Worm (Caenorhabditis elegans) whole organism, young adult: ENCODE data around the gene str-169.
A peak's percentile ranks its signal among the peaks of the same experiment; 100 is the strongest.
"Not testable (repeated sequence)": the region's sequence is repeated elsewhere in the genome, so short reads cannot be mapped to it uniquely, and the experiment has no call there.

Source experiments
- B0261.1 ChIP-seq: sonication (generic microtip); optimal IDR thresholded peaks from 2 replicates; lab custom pipeline; 2016; ENCODE audit warnings: mild to moderate bottlenecking, missing genetic modification characterization, moderate library complexity, missing compliant biosample characterization
- F22D6.2 ChIP-seq: sonication (generic microtip); optimal IDR thresholded peaks from 2 replicates; lab custom pipeline; 2016; ENCODE audit warnings: mild to moderate bottlenecking, missing genetic modification characterization, missing compliant biosample characterization
- F23B12.7 ChIP-seq: sonication (generic microtip); optimal IDR thresholded peaks from 2 replicates; lab custom pipeline; 2017; ENCODE audit warnings: missing genetic modification characterization, mild to moderate bottlenecking, missing compliant biosample characterization, antibody characterized with exemption, moderate library complexity; ENCODE audit not compliant: insufficient read depth
- F39B2.1 ChIP-seq: fragments of 200-800 bp; sonication (Bioruptor generic); IDR thresholded peaks from 2 replicates; pipeline ENCODE4 v1.3.6; 2022; ENCODE audit warnings: missing genetic modification reagents, missing genetic modification characterization, missing compliant biosample characterization
- F57C9.4 ChIP-seq: sonication (generic microtip); optimal IDR thresholded peaks from 2 replicates; lab custom pipeline; 2017; ENCODE audit warnings: mild to moderate bottlenecking, missing genetic modification characterization, missing compliant biosample characterization
- K12H6.12 ChIP-seq: fragments of 200-800 bp; sonication (Bioruptor generic); optimal IDR thresholded peaks from 2 replicates; lab custom pipeline; 2018; ENCODE audit warnings: mild to moderate bottlenecking, missing genetic modification characterization, missing compliant biosample characterization
- T07F8.4 ChIP-seq: sonication (generic microtip); optimal IDR thresholded peaks from 2 replicates; lab custom pipeline; 2016; ENCODE audit warnings: mild to moderate bottlenecking, missing genetic modification characterization, moderate library complexity, missing compliant biosample characterization
- Y53G8AR.9 ChIP-seq: fragments of 200-800 bp; sonication (Bioruptor generic); conservative IDR thresholded peaks from 2 replicates; pipeline ENCODE4 v1.3.6; 2022; ENCODE audit warnings: missing genetic modification reagents, missing genetic modification characterization, missing compliant biosample characterization
- Y79H2A.3 ChIP-seq: fragments of 200-800 bp; sonication (Bioruptor generic); conservative IDR thresholded peaks from 2 replicates; pipeline ENCODE4 v1.3.6; 2022; ENCODE audit warnings: missing genetic modification reagents, missing genetic modification characterization, missing compliant biosample characterization
- ama-1 ChIP-seq, 3 experiments: fragments of 150-350 bp in 1 of 3; sonication (generic microtip) in 2 of 3; optimal IDR thresholded peaks; 2 replicates each; lab custom pipeline; 2014 to 2018; ENCODE audit warnings: missing biosample characterization in 2 of 3, missing genetic modification characterization in 2 of 3, missing genetic modification reagents in 2 of 3
- attf-3 ChIP-seq: fragments of 200-800 bp; sonication (Bioruptor generic); conservative IDR thresholded peaks from 2 replicates; pipeline ENCODE4 v1.3.6; 2022; ENCODE audit warnings: missing genetic modification reagents, missing genetic modification characterization, missing compliant biosample characterization
- bed-1 ChIP-seq: fragments of 200-800 bp; sonication (Bioruptor generic); IDR thresholded peaks from 2 replicates; pipeline ENCODE4 v1.3.6; 2022; ENCODE audit warnings: missing genetic modification reagents, missing genetic modification characterization, missing compliant biosample characterization
- ceh-100 ChIP-seq: fragments of 200-800 bp; sonication (Bioruptor generic); IDR thresholded peaks from 2 replicates; pipeline ENCODE4 v1.3.6; 2022; ENCODE audit warnings: missing genetic modification reagents, missing genetic modification characterization, missing compliant biosample characterization
- chd-7 ChIP-seq: sonication (generic microtip); optimal IDR thresholded peaks from 2 replicates; lab custom pipeline; 2016; ENCODE audit warnings: mild to moderate bottlenecking, missing genetic modification characterization, moderate library complexity, missing compliant biosample characterization
- die-1 ChIP-seq: sonication (generic microtip); optimal IDR thresholded peaks from 2 replicates; lab custom pipeline; 2016; ENCODE audit warnings: missing genotype, mild to moderate bottlenecking, missing genetic modification characterization, missing compliant biosample characterization
- egl-44 ChIP-seq: fragments of 200-800 bp; sonication (Bioruptor generic); IDR thresholded peaks from 2 replicates; pipeline ENCODE4 v1.3.6; 2022; ENCODE audit warnings: missing genetic modification reagents, missing genetic modification characterization, missing compliant biosample characterization
- ets-4 ChIP-seq: fragments of 200-800 bp; sonication (Bioruptor generic); optimal IDR thresholded peaks from 2 replicates; lab custom pipeline; 2018; ENCODE audit warnings: mild to moderate bottlenecking, missing genetic modification characterization, missing compliant biosample characterization
- fkh-3 ChIP-seq: sonication (generic microtip); optimal IDR thresholded peaks from 2 replicates; lab custom pipeline; 2016; ENCODE audit warnings: mild to moderate bottlenecking, missing genetic modification characterization, missing compliant biosample characterization
- hrde-1 ChIP-seq: sonication (generic microtip); optimal IDR thresholded peaks from 2 replicates; lab custom pipeline; 2016; ENCODE audit warnings: missing genetic modification characterization, mild to moderate bottlenecking, missing compliant biosample characterization, moderate library complexity, missing genotype, missing genetic modification reagents, borderline replicate concordance
- let-526 ChIP-seq: fragments of 200-800 bp; sonication (Bioruptor generic); IDR thresholded peaks from 2 replicates; pipeline ENCODE4 v1.3.6; 2022; ENCODE audit warnings: missing genetic modification reagents, missing genetic modification characterization, missing compliant biosample characterization
- lin-35 ChIP-seq, 3 experiments: fragments of 150-350 bp in 2 of 3; sonication (generic microtip) in 1 of 3; optimal IDR thresholded peaks; 2 replicates each; lab custom pipeline; 2014 to 2018; ENCODE audit warnings: missing biosample characterization in 3 of 3, missing genetic modification characterization in 3 of 3, missing genetic modification reagents in 3 of 3
- lsl-1 ChIP-seq: fragments of 200-800 bp; sonication (Bioruptor generic); optimal IDR thresholded peaks from 2 replicates; lab custom pipeline; 2018; ENCODE audit warnings: mild to moderate bottlenecking, missing genetic modification characterization, moderate library complexity, missing compliant biosample characterization
- madf-8 ChIP-seq: fragments of 200-800 bp; sonication (Bioruptor generic); conservative IDR thresholded peaks from 2 replicates; pipeline ENCODE4 v1.3.6; 2022; ENCODE audit warnings: missing genetic modification reagents, missing genetic modification characterization, missing compliant biosample characterization
- nhr-120 ChIP-seq: fragments of 200-800 bp; sonication (Bioruptor generic); IDR thresholded peaks from 2 replicates; pipeline ENCODE4 v1.3.6; 2022; ENCODE audit warnings: missing genetic modification characterization, missing compliant biosample characterization
- nhr-27 ChIP-seq: fragments of 200-800 bp; sonication (Bioruptor generic); optimal IDR thresholded peaks from 2 replicates; lab custom pipeline; 2018; ENCODE audit warnings: mild to moderate bottlenecking, missing genetic modification characterization, moderate library complexity, missing compliant biosample characterization
- rcor-1 ChIP-seq: fragments of 200-800 bp; sonication (Bioruptor generic); IDR thresholded peaks from 2 replicates; pipeline ENCODE4 v1.3.6; 2022; ENCODE audit warnings: missing genetic modification reagents, missing genetic modification characterization, missing compliant biosample characterization
- rec-8 ChIP-seq, 2 experiments: sonication (generic microtip); optimal IDR thresholded peaks; 2 replicates each; lab custom pipeline; 2016; ENCODE audit warnings: mild to moderate bottlenecking in 2 of 2, missing genetic modification characterization in 2 of 2, missing genetic modification reagents in 2 of 2, missing genotype in 2 of 2, missing biosample characterization in 1 of 2, missing compliant biosample characterization in 1 of 2, moderate library complexity in 1 of 2
- repo-1 ChIP-seq: sonication (generic microtip); optimal IDR thresholded peaks from 2 replicates; lab custom pipeline; 2017; ENCODE audit warnings: mild to moderate bottlenecking, missing genetic modification characterization, missing compliant biosample characterization
- rpc-1 ChIP-seq, 2 experiments: fragments of 150-350 bp in 1 of 2; sonication (generic microtip) in 1 of 2; optimal IDR thresholded peaks; 2 replicates each; lab custom pipeline; 2014 to 2018; ENCODE audit warnings: missing biosample characterization in 1 of 2, missing genetic modification characterization in 1 of 2, missing genetic modification reagents in 1 of 2, missing genotype in 1 of 2
- snpc-4 ChIP-seq, 5 experiments: fragments of 150-350 bp in 1 of 5; sonication (generic microtip) in 4 of 5; optimal IDR thresholded peaks; 2 replicates each; lab custom pipeline; 2014 to 2018; ENCODE audit warnings: missing genetic modification characterization in 5 of 5, missing biosample characterization in 3 of 5, antibody characterized with exemption in 2 of 5, mild to moderate bottlenecking in 2 of 5, missing compliant biosample characterization in 2 of 5, missing genotype in 2 of 5, moderate library complexity in 2 of 5, missing genetic modification reagents in 1 of 5
- tbp1 ChIP-seq: fragments of 200-800 bp; sonication (Bioruptor generic); optimal IDR thresholded peaks from 2 replicates; lab custom pipeline; 2018; ENCODE audit warnings: mild to moderate bottlenecking, missing genetic modification characterization, missing compliant biosample characterization
- tbx-9 ChIP-seq: sonication (generic microtip); optimal IDR thresholded peaks from 2 replicates; lab custom pipeline; 2016; ENCODE audit warnings: borderline replicate concordance, missing genetic modification characterization, inconsistent platforms, missing compliant biosample characterization
- zim-3 ChIP-seq: sonication (generic microtip); optimal IDR thresholded peaks from 2 replicates; lab custom pipeline; 2017; ENCODE audit warnings: mild to moderate bottlenecking, missing genetic modification characterization, moderate library complexity, missing compliant biosample characterization

The str-169 gene

ce11 chrIV:4937647-4938046, 8.2 kb upstream of the str-169 start, which contains the start of gene fbxa-86:
Gene fbxa-86 (minus strand): TSS chrIV:4938013.
- no peak for TF ChIP-seq egl-44 (GFP tag; lab: Robert Waterston, UW)
- TF ChIP-seq F23B12.7 (tag; lab: Kevin White, UChicago), result no peak
- TF ChIP-seq ets-4 (GFP tag; lab: Kevin White, UChicago), result no peak
- TF ChIP-seq nhr-120 (GFP tag; lab: Robert Waterston, UW), result no peak
- no peak for TF ChIP-seq F39B2.1
- no peak for TF ChIP-seq rec-8 (tag; optimal IDR thresholded peaks at IDR 0.05; lab: Kevin White, UChicago)
- no peak for TF ChIP-seq rpc-1 (optimal IDR thresholded peaks at IDR 0.05; lab: Kevin White, UChicago)
- TF ChIP-seq rpc-1 (tag; optimal IDR thresholded peaks at IDR 0.05; lab: Kevin White, UChicago), result no peak
- TF ChIP-seq hrde-1 (tag; lab: Kevin White, UChicago), result no peak
- TF ChIP-seq F57C9.4 (tag; lab: Kevin White, UChicago), result no peak
- TF ChIP-seq, all 124 proteins: peak for 0

- TF ChIP-seq ama-1 (optimal IDR thresholded peaks at IDR 0.05; lab: Kevin White, UChicago) (no peak), ama-1 (GFP tag; optimal IDR thresholded peaks at IDR 0.05; lab: Kevin White, UChicago) (no peak), F22D6.2 (no peak), tbx-9 (tag; lab: Kevin White, UChicago) (no peak), chd-7 (no peak), attf-3 (GFP tag; lab: Robert Waterston, UW) (no peak), zim-3 (tag; lab: Kevin White, UChicago) (no peak), egl-44 (GFP tag; lab: Robert Waterston, UW) (no peak), lin-35 (GFP tag; optimal IDR thresholded peaks at IDR 0.05; lab: Kevin White, UChicago) (no peak), rec-8 (tag; optimal IDR thresholded peaks at IDR 0.05; lab: Kevin White, UChicago) (no peak), fkh-3 (tag; lab: Kevin White, UChicago) (no peak), K12H6.12 (tag; lab: Kevin White, UChicago) (no peak), lsl-1 (no peak), tbp1 (GFP tag; lab: Kevin White, UChicago) (no peak), nhr-27 (tag; lab: Kevin White, UChicago) (no peak), repo-1 (tag; lab: Kevin White, UChicago) (no peak)
These were observed 7.2 kb upstream of the str-169 start, which contains the start of gene str-168 for ce11 chrIV:4938664-4939063. Gene str-168 (plus strand): TSS chrIV:4938964.

DNA sequence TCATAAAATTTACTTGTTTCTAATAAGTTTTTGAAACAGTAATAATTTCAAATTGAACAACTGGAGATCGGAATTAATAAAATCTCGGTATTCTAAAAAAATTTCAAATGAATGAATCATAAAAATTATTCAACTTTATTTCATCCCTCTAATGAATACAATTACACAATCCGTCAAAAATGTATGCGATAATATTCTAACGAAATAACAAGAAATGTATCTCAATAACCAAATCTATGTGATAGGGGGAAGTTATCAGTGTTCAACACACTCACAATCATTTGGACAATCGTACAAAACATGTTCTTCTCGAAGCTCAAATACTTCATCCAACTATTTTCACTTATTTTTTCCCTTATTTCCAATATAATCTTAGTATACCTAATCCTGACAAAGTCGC, 4.2 kb upstream of the str-169 start, which contains the start of gene Y9C9A.5:
Gene Y9C9A.5 (plus strand): TSS at position 301 of the 400 bp plus-strand sequence.
- TF ChIP-seq Y79H2A.3 (GFP tag; lab: Robert Waterston, UW), result no peak
- no peak for TF ChIP-seq die-1 (tag; lab: Kevin White, UChicago)
- TF ChIP-seq egl-44 (GFP tag; lab: Robert Waterston, UW), result no peak

ce11 chrIV:4949729-4950128, 3.9 kb downstream of the str-169 start:
- 0 out of 2 replicates have a peak, but pooled peaks have one; percentile 50 for TF ChIP-seq Y53G8AR.9 (GFP tag; lab: Robert Waterston, UW)
- peak; percentile 44 for TF ChIP-seq rpc-1 (optimal IDR thresholded peaks at IDR 0.05; lab: Kevin White, UChicago)
- TF ChIP-seq rpc-1 (tag; optimal IDR thresholded peaks at IDR 0.05; lab: Kevin White, UChicago), result peak; percentile 64
- peak; percentile 76; the same call in 1 of the 2 replicates for TF ChIP-seq bed-1 (GFP tag; lab: Robert Waterston, UW)
- TF ChIP-seq B0261.1 (tag; lab: Kevin White, UChicago), result peak; percentile 69
- peak; percentile 24; the same call in 1 of the 2 replicates for TF ChIP-seq rcor-1 (GFP tag; lab: Robert Waterston, UW)
- TF ChIP-seq let-526 (GFP tag; lab: Robert Waterston, UW), result 0 out of 2 replicates have a peak, but pooled peaks have one; percentile 44
- peak; percentile 89 for TF ChIP-seq tbp1 (GFP tag; lab: Kevin White, UChicago)
- not testable (repeated sequence) for TF ChIP-seq snpc-4 (GFP tag; optimal IDR thresholded peaks at IDR 0.05; lab: Kevin White, UChicago)
- TF ChIP-seq snpc-4 (tag; optimal IDR thresholded peaks at IDR 0.05; lab: Kevin White, UChicago), result peak in 1 of 4 experiments; percentile 83
- TF ChIP-seq ceh-100 (GFP tag; lab: Robert Waterston, UW), result peak; percentile 58
- TF ChIP-seq T07F8.4 (tag; lab: Kevin White, UChicago), result peak; percentile 16
- TF ChIP-seq madf-8, result 0 out of 2 replicates have a peak, but pooled peaks have one; percentile 18
